Worm (Caenorhabditis elegans): ENCODE data around the gene clec-51.

Gene clec-51

ce11 chrIV:8157161-8157560 is 6.4 kb downstream of the clec-51 start, which contains the start of gene B0218.5:
B0218.5 (minus strand) TSS chrIV:8157261.
- no peak for TF ChIP-seq him-1 (tag; optimal IDR thresholded peaks at IDR 0.05)
- no peak for TF ChIP-seq W03F9.2 (tag; optimal IDR thresholded peaks at IDR 0.05)

- no peak for TF ChIP-seq W03F9.2 (tag; optimal IDR thresholded peaks at IDR 0.05)
- no peak for TF ChIP-seq dao-5 (tag; optimal IDR thresholded peaks at IDR 0.05)
- TF ChIP-seq him-1 (tag; optimal IDR thresholded peaks at IDR 0.05): no peak
Observed at ce11 chrIV:8154966-8155365, 8.6 kb downstream of the clec-51 start.

- no peak for TF ChIP-seq dao-5 (tag; optimal IDR thresholded peaks at IDR 0.05)
- no peak for TF ChIP-seq him-1 (tag; optimal IDR thresholded peaks at IDR 0.05)
- no peak for TF ChIP-seq W03F9.2 (tag; optimal IDR thresholded peaks at IDR 0.05)
Observed at ce11 chrIV:8153163-8153562, 10.4 kb downstream of the clec-51 start.

ce11 chrIV:8152688-8153087 is 10.9 kb downstream of the clec-51 start:
- no peak for TF ChIP-seq him-1 (tag; optimal IDR thresholded peaks at IDR 0.05)

ce11 chrIV:8152145-8152544 is 11.5 kb downstream of the clec-51 start, which contains the start of gene faah-2:
faah-2 (plus strand) TSS chrIV:8152445.
- TF ChIP-seq W03F9.2 (tag; optimal IDR thresholded peaks at IDR 0.05): no peak
- TF ChIP-seq him-1 (tag; optimal IDR thresholded peaks at IDR 0.05): no peak
- TF ChIP-seq dao-5 (tag; optimal IDR thresholded peaks at IDR 0.05): no peak

DNA sequence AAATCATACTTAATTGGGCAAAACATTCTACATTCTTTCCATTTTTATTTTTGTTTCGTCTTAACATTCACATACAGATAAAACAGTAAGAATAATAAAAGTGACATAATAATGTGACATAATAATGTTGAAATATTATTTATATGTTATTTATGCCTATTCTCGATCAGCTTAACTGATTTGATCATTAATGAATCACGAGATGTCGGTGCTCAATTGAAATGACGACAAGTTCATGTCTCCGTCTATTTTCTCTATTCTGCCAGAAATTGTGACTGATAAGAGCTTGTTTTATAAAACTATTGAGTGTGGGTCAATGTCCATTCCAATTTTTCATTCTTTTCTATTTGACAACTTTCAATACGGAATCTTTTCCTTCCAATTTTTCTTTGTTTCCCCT is 11.9 kb downstream of the clec-51 start:
- TF ChIP-seq dao-5 (tag; optimal IDR thresholded peaks at IDR 0.05) (no peak), him-1 (tag; optimal IDR thresholded peaks at IDR 0.05) (no peak), W03F9.2 (tag; optimal IDR thresholded peaks at IDR 0.05) (no peak)

ce11 chrIV:8148494-8148893 is 15.1 kb downstream of the clec-51 start, which contains the start of gene pmk-1:
pmk-1 (plus strand) TSS chrIV:8148794.
- no peak for TF ChIP-seq dao-5 (tag; optimal IDR thresholded peaks at IDR 0.05)
- no peak for TF ChIP-seq him-1 (tag; optimal IDR thresholded peaks at IDR 0.05)

DNA sequence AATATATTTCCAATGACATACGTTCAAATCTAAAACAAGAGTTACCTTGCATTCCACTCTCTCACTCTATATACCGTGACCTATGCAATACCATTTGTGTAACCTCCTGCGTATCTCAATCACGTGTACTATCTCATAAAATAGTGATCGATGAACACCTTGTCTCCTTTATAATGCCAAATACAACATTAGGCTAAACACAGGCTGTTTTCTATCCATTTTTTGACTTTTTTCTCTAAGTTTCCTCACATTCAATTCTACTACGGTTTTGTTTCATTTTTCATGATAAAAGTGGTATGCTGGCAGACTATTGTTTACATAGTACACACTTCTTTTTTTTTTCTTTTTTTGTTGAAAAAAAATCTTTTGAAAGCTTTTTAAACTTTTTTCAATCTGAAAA is 17.3 kb downstream of the clec-51 start:
- TF ChIP-seq him-1 (tag; optimal IDR thresholded peaks at IDR 0.05): no peak
- no peak for TF ChIP-seq dao-5 (tag; optimal IDR thresholded peaks at IDR 0.05)
- no peak for TF ChIP-seq W03F9.2 (tag; optimal IDR thresholded peaks at IDR 0.05)

DNA sequence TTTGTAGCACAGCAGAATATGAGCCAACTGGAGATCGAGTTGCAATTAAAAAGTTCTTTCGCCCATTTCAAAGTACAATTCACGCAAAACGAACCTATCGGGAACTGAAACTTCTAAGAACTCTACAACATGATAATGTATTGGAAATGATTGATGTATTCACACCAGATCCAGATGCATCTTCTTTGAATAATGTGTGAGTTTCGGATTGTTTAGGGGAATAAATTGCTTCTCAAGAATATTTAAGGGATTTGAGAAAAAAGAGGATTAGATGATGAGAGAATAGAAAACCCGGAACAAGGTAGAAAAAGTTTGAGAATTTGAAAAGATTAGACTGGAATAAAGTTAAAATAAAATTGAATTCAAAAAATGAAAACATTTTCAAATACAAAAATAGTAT is 19.3 kb downstream of the clec-51 start:
- TF ChIP-seq W03F9.2 (tag; optimal IDR thresholded peaks at IDR 0.05) (no peak), dao-5 (tag; optimal IDR thresholded peaks at IDR 0.05) (no peak)

DNA sequence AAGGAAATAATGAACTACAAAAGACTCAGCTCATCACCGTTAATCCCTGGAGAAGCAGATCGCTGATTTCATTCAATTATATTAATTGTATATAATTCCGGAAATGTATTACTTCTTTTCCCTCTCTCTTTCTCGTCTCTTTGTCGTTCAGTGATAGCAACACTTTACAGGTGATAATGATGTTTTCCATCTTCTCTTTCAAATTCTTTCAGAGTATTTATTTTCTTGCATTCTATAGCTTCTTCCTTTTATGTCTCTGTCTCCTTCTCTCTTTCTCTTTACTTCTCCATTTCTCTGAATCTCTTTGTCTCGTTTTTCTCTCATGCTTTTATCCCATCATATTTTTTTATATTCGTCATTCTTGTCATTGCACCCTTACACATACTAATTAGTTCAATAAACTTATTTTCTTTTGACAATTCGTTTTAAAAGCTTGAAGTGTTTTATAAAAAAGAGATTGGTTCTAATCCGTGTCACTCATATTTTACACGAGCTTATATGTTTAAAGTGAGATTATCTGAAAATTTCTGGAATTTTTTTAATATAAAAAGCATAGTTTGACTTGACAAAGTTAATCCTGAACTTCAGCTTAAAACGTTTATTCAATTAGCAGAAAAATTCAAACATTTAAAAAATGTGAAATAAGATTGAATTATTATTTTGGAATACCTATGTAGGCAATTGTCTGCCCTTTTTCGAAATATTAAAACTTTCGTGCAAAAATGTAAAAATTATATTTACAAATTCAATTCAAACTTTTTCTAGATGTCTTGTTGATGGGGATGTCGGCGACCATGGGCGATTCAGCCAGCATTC is 20.7 kb downstream of the clec-51 start, which contains the start of gene pmk-2:
Gene pmk-2 (plus strand): TSS at position 766 of the 816 bp plus-strand sequence.
- TF ChIP-seq dao-5 (tag; optimal IDR thresholded peaks at IDR 0.05) (no peak), W03F9.2 (tag; optimal IDR thresholded peaks at IDR 0.05) (no peak), him-1 (tag; optimal IDR thresholded peaks at IDR 0.05) (no peak)

DNA sequence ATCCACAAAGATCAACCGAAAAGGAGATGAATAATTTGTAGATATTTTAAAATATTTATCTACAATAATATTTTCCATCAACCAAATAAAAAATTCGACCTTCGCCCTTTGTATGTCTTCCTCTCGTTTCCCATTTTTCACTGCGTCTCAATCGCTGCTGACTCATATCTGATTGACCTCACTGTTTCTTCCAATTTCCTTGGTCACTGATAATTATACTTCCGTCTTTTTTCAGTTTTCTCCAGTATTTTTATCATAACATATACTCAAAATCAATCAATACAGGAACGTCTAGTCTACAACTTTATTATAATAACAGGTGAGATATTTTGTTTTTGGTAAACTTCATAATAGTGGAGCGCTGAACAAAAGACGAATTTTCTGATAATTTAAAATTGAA is 24.6 kb downstream of the clec-51 start, which contains the start of gene pmk-3:
Gene pmk-3 (plus strand): TSS at position 236 of the 400 bp plus-strand sequence.
- no peak for TF ChIP-seq him-1 (tag; optimal IDR thresholded peaks at IDR 0.05)
- peak; percentile 5 for TF ChIP-seq W03F9.2 (tag; optimal IDR thresholded peaks at IDR 0.05)

DNA sequence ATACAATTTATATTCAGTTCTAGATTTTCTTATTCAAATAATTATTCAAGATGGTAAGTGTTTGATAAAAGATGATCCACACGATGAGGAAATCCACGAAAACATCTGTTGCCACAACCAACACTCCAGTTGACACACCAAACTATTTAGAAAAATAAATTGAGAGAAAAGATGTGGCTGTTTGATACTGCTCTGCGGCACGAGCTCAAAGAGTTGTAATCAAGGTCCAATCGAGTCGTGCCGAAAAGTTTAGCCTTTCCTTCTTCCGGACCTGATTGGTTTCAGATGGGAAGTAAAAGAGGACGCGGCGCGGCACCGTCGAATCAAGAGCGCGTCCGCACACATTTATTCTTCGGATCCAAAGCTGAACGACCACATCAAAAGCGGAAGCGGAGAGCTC is 27.1 kb downstream of the clec-51 start:
- no peak for TF ChIP-seq W03F9.2 (tag; optimal IDR thresholded peaks at IDR 0.05)
- TF ChIP-seq dao-5 (tag; optimal IDR thresholded peaks at IDR 0.05): no peak
- TF ChIP-seq him-1 (tag; optimal IDR thresholded peaks at IDR 0.05): no peak

DNA sequence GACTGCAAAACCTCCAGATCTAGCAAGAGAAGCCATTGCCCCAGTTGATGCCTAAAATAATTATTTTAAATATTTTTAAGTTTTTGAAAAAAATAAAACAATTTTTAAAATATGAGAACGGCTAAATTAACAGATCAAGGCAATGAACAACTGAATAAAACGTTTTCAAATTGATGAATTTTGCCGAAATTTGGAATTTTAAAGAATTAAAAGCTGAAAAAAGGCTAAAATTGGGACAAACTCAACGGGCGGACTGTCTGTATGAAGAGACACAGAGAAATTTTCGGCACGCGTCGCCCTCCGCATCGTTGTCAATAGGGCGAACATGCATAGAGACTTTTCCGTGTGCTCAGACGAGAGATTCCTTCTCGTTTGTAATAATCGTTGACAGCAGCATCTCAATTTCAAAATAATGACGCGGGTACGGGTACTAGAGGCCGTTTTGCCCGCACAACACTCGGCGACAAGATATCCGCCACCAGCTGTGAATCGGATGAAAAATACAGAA is 27.5 kb downstream of the clec-51 start, which contains the start of the genes isp-1 and islo-1:
Gene isp-1 (minus strand): TSS at position 51 of the 508 bp plus-strand sequence.
Gene islo-1 (plus strand): TSS at position 385 of the 508 bp plus-strand sequence.
- TF ChIP-seq him-1 (tag; optimal IDR thresholded peaks at IDR 0.05) (no peak), W03F9.2 (tag; optimal IDR thresholded peaks at IDR 0.05) (peak; percentile 69)

DNA sequence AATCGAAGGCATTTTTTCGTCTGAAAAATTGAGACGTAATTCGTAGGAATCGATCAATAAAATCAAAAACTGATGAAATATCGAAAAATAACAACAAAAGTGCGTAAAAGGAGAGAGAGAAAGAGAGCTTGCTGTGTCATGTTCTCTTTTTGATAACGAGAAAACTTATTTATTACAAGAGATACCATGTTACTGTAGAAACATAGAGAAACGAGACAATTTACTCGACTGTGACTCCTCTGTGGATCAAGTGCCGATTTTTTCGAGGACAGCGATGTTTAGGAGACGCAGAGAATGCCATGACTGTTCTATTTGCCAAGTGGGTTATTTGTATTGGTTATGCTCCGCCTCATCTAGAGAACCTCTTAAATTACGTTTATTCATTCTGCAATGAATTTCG is 30.1 kb downstream of the clec-51 start, which contains the start of gene sph-1:
Gene sph-1 (minus strand): TSS at position 23 of the 400 bp plus-strand sequence.
- TF ChIP-seq dao-5 (tag; optimal IDR thresholded peaks at IDR 0.05) (no peak), W03F9.2 (tag; optimal IDR thresholded peaks at IDR 0.05) (peak; percentile 44)

Measured in whole organism, L4/young adult.